Worm (Caenorhabditis elegans) whole organism, L1 larva: ENCODE data around the gene T09A12.1.

ENCODE experiments used
- C16A3.4 ChIP-seq: fragments of 150-350 bp; optimal IDR thresholded peaks from 2 replicates; lab custom pipeline; 2014; ENCODE audit warnings: missing biosample characterization, missing genetic modification characterization
- aha-1 ChIP-seq: fragments of 150-350 bp; optimal IDR thresholded peaks from 2 replicates; lab custom pipeline; 2014; ENCODE audit warnings: missing biosample characterization, missing genetic modification characterization
- aly-2 ChIP-seq: fragments of 150-350 bp; optimal IDR thresholded peaks from 2 replicates; lab custom pipeline; 2014; ENCODE audit warnings: missing biosample characterization, missing genetic modification characterization
- blmp-1 ChIP-seq: fragments of 150-350 bp; optimal IDR thresholded peaks from 2 replicates; lab custom pipeline; 2014; ENCODE audit warnings: missing biosample characterization, missing genetic modification characterization
- ceh-82 ChIP-seq, 3 experiments: fragments of 150-350 bp in 1 of 3; sonication (generic microtip) in 2 of 3; optimal IDR thresholded peaks; 2 replicates each; lab custom pipeline; 2014 to 2017; ENCODE audit warnings: missing biosample characterization in 3 of 3, missing genetic modification characterization in 3 of 3
- ceh-88 ChIP-seq: fragments of 200-800 bp; sonication (Bioruptor generic); IDR thresholded peaks from 2 replicates; pipeline ENCODE4 v1.3.6; 2022; ENCODE audit warnings: missing genetic modification characterization, missing compliant biosample characterization
- dpl-1 ChIP-seq, 3 experiments: fragments of 150-350 bp in 2 of 3; sonication (generic microtip) in 1 of 3; optimal IDR thresholded peaks; 2 replicates each; lab custom pipeline; 2014 to 2017; ENCODE audit warnings: missing biosample characterization in 3 of 3, missing genetic modification characterization in 3 of 3, missing genetic modification reagents in 3 of 3
- dsc-1 ChIP-seq: sonication (generic microtip); optimal IDR thresholded peaks from 2 replicates; lab custom pipeline; 2016; ENCODE audit warnings: mild to moderate bottlenecking, missing genetic modification characterization, missing compliant biosample characterization
- efl-1 ChIP-seq, 4 experiments: fragments of 150-350 bp; optimal IDR thresholded peaks in 3 of 4; peaks in 1 of 4; 1 replicate in 1 of 4; 2 replicates in 3 of 4; lab custom pipeline; 2014; ENCODE audit warnings: missing biosample characterization in 2 of 4, missing genetic modification characterization in 2 of 4, missing genetic modification reagents in 2 of 4
- egl-27 ChIP-seq, 2 experiments: fragments of 150-350 bp in 1 of 2; sonication (generic microtip); optimal IDR thresholded peaks; 3 replicates each; lab custom pipeline; 2017 to 2018; ENCODE audit warnings: missing biosample characterization in 2 of 2, missing genetic modification characterization in 2 of 2, missing genetic modification reagents in 2 of 2
- elt-2 ChIP-seq: sonication (generic microtip); optimal IDR thresholded peaks from 2 replicates; lab custom pipeline; 2016; ENCODE audit warnings: missing genetic modification characterization, mild to moderate bottlenecking, inconsistent platforms, missing compliant biosample characterization, missing genetic modification reagents
- elt-3 ChIP-seq, 6 experiments: fragments of 150-350 bp in 1 of 6; sonication (generic microtip); optimal IDR thresholded peaks; 2 replicates each; lab custom pipeline; 2017 to 2018; ENCODE audit warnings: missing biosample characterization in 6 of 6, missing genetic modification characterization in 6 of 6, inconsistent platforms in 1 of 6
- ets-5 ChIP-seq: fragments of 200-800 bp; sonication (Bioruptor generic); IDR thresholded peaks from 2 replicates; pipeline ENCODE4 v1.3.6; 2022; ENCODE audit warnings: missing genetic modification characterization, missing compliant biosample characterization
- fkh-4 ChIP-seq: sonication (generic microtip); optimal IDR thresholded peaks from 2 replicates; lab custom pipeline; 2016; ENCODE audit warnings: missing compliant biosample characterization, missing genetic modification characterization, borderline replicate concordance
- grh-1 ChIP-seq: fragments of 200-800 bp; sonication (Bioruptor generic); IDR thresholded peaks from 2 replicates; pipeline ENCODE4 v1.3.6; 2022; ENCODE audit warnings: missing genetic modification reagents, missing genetic modification characterization, missing compliant biosample characterization
- hlh-17 ChIP-seq: fragments of 200-800 bp; sonication (Bioruptor generic); optimal IDR thresholded peaks from 2 replicates; lab custom pipeline; 2018; ENCODE audit warnings: missing genetic modification characterization, mild to moderate bottlenecking, missing compliant biosample characterization, moderate library complexity, borderline replicate concordance
- hlh-4 ChIP-seq: sonication (generic microtip); optimal IDR thresholded peaks from 2 replicates; lab custom pipeline; 2016; ENCODE audit warnings: mild to moderate bottlenecking, missing genetic modification characterization, missing compliant biosample characterization
- irx-1 ChIP-seq: sonication (generic microtip); optimal IDR thresholded peaks from 2 replicates; lab custom pipeline; 2016; ENCODE audit warnings: missing genetic modification characterization, missing compliant biosample characterization
- isw-1 ChIP-seq: fragments of 200-800 bp; sonication (Bioruptor generic); IDR thresholded peaks from 2 replicates; pipeline ENCODE4 v1.3.6; 2022; ENCODE audit warnings: missing genetic modification characterization, missing compliant biosample characterization
- jun-1 ChIP-seq: fragments of 150-350 bp; optimal IDR thresholded peaks from 2 replicates; lab custom pipeline; 2014; ENCODE audit warnings: missing biosample characterization, missing genetic modification reagents, missing genetic modification characterization
- lin-14 ChIP-seq: fragments of 200-800 bp; sonication (Bioruptor generic); optimal IDR thresholded peaks from 2 replicates; lab custom pipeline; 2018; ENCODE audit warnings: mild to moderate bottlenecking, missing genetic modification characterization, moderate library complexity, missing compliant biosample characterization
- lin-15B ChIP-seq: fragments of 150-350 bp; sonication (generic microtip); optimal IDR thresholded peaks from 3 replicates; lab custom pipeline; 2014; ENCODE audit warnings: missing biosample characterization, missing genetic modification characterization
- lin-35 ChIP-seq, 2 experiments: fragments of 150-350 bp; optimal IDR thresholded peaks; 2 replicates each; lab custom pipeline; 2014; ENCODE audit warnings: missing biosample characterization in 2 of 2, missing genetic modification characterization in 2 of 2, missing genetic modification reagents in 2 of 2
- lir-3 ChIP-seq: sonication (generic microtip); optimal IDR thresholded peaks from 2 replicates; lab custom pipeline; 2016; ENCODE audit warnings: mild to moderate bottlenecking, missing genetic modification characterization, moderate library complexity, missing compliant biosample characterization; ENCODE audit not compliant: poor library complexity
- lsy-2 ChIP-seq, 2 experiments: fragments of 150-350 bp; optimal IDR thresholded peaks; 2 replicates each; lab custom pipeline; 2014; ENCODE audit warnings: missing biosample characterization in 2 of 2, missing genetic modification characterization in 2 of 2
- mab-9 ChIP-seq: fragments of 200-800 bp; sonication (Bioruptor generic); IDR thresholded peaks from 2 replicates; pipeline ENCODE4 v1.3.6; 2022; ENCODE audit warnings: missing genetic modification reagents, missing genetic modification characterization, missing compliant biosample characterization
- mep-1 ChIP-seq: fragments of 150-350 bp; optimal IDR thresholded peaks from 2 replicates; lab custom pipeline; 2014; ENCODE audit warnings: missing biosample characterization, missing genetic modification characterization
- nhr-20 ChIP-seq: sonication (generic microtip); optimal IDR thresholded peaks from 2 replicates; lab custom pipeline; 2016; ENCODE audit warnings: mild to moderate bottlenecking, missing genetic modification characterization, missing compliant biosample characterization
- nhr-28 ChIP-seq: fragments of 150-350 bp; optimal IDR thresholded peaks from 2 replicates; lab custom pipeline; 2014; ENCODE audit warnings: missing biosample characterization, missing genetic modification characterization
- nhr-47 ChIP-seq: sonication (generic microtip); optimal IDR thresholded peaks from 2 replicates; lab custom pipeline; 2016; ENCODE audit warnings: mild to moderate bottlenecking, missing genetic modification characterization, moderate library complexity, missing compliant biosample characterization
- nhr-71 ChIP-seq: sonication (generic microtip); optimal IDR thresholded peaks from 2 replicates; lab custom pipeline; 2016; ENCODE audit warnings: mild to moderate bottlenecking, missing genetic modification characterization, moderate library complexity, missing compliant biosample characterization
- nhr-76 ChIP-seq: sonication (generic microtip); optimal IDR thresholded peaks from 2 replicates; lab custom pipeline; 2017; ENCODE audit warnings: missing biosample characterization, missing genetic modification characterization
- nhr-84 ChIP-seq: sonication (generic microtip); optimal IDR thresholded peaks from 2 replicates; lab custom pipeline; 2017; ENCODE audit warnings: missing biosample characterization, missing genetic modification characterization
- nhr-85 ChIP-seq: sonication (generic microtip); peaks from one replicate; lab custom pipeline; 2016; ENCODE audit warnings: missing genetic modification characterization, inconsistent platforms, missing compliant biosample characterization
- nhr-90 ChIP-seq: sonication (generic microtip); optimal IDR thresholded peaks from 2 replicates; lab custom pipeline; 2016; ENCODE audit warnings: mild to moderate bottlenecking, missing genetic modification characterization, missing compliant biosample characterization; ENCODE audit not compliant: poor library complexity
- pag-3 ChIP-seq: sonication (generic microtip); optimal IDR thresholded peaks from 2 replicates; lab custom pipeline; 2017; ENCODE audit warnings: missing genetic modification characterization, mild to moderate bottlenecking, missing compliant biosample characterization, antibody characterized with exemption, borderline replicate concordance; ENCODE audit not compliant: insufficient read depth
- pax-3 ChIP-seq: fragments of 200-800 bp; sonication (Bioruptor generic); optimal IDR thresholded peaks from 2 replicates; lab custom pipeline; 2018; ENCODE audit warnings: mild to moderate bottlenecking, missing genetic modification characterization, moderate library complexity, missing compliant biosample characterization
- snu-23 ChIP-seq: sonication (generic microtip); optimal IDR thresholded peaks from 2 replicates; lab custom pipeline; 2016; ENCODE audit warnings: missing genetic modification characterization, missing compliant biosample characterization
- sptf-1 ChIP-seq: fragments of 150-350 bp; optimal IDR thresholded peaks from 2 replicates; lab custom pipeline; 2014; ENCODE audit warnings: missing biosample characterization, missing genetic modification characterization
- tbx-2 ChIP-seq: sonication (generic microtip); optimal IDR thresholded peaks from 2 replicates; lab custom pipeline; 2016; ENCODE audit warnings: missing genetic modification characterization, missing compliant biosample characterization
- tlp-1 ChIP-seq: fragments of 150-350 bp; optimal IDR thresholded peaks from 2 replicates; lab custom pipeline; 2014; ENCODE audit warnings: missing biosample characterization, missing genetic modification characterization
- unc-130 ChIP-seq: fragments of 150-350 bp; optimal IDR thresholded peaks from 2 replicates; lab custom pipeline; 2017; ENCODE audit warnings: missing biosample characterization, missing genetic modification characterization, inconsistent platforms
- unc-86 ChIP-seq: sonication (generic microtip); optimal IDR thresholded peaks from 2 replicates; lab custom pipeline; 2016; ENCODE audit warnings: missing genetic modification characterization, missing compliant biosample characterization
- unc-98 ChIP-seq: fragments of 200-800 bp; sonication (Bioruptor generic); IDR thresholded peaks from 2 replicates; pipeline ENCODE4 v1.3.6; 2022; ENCODE audit warnings: missing genetic modification characterization, missing compliant biosample characterization
- zag-1 ChIP-seq: fragments of 150-350 bp; optimal IDR thresholded peaks from 2 replicates; lab custom pipeline; 2014; ENCODE audit warnings: missing biosample characterization, missing genetic modification characterization
- zip-4 ChIP-seq: fragments of 200-800 bp; sonication (Bioruptor generic); optimal IDR thresholded peaks from 2 replicates; lab custom pipeline; 2018; ENCODE audit warnings: mild to moderate bottlenecking, missing genetic modification characterization, moderate library complexity, missing compliant biosample characterization
- ztf-4 ChIP-seq: fragments of 150-350 bp; optimal IDR thresholded peaks from 2 replicates; lab custom pipeline; 2014; ENCODE audit warnings: missing biosample characterization, missing genetic modification characterization

The T09A12.1 gene

ce11 chrIV:8221946-8222345, 22.3 kb upstream of the T09A12.1 start, which contains the start of gene gpx-6:
gpx-6 (plus strand) TSS chrIV:8222202.
- TF ChIP-seq C16A3.4 (tag; lab: Kevin White, UChicago) (peak; percentile 11), nhr-20 (peak; percentile 32), nhr-85 (peak; percentile 55), nhr-47 (no peak), blmp-1 (tag; lab: Kevin White, UChicago) (peak; percentile 19), lsy-2 (tag; optimal IDR thresholded peaks at IDR 0.05; lab: Kevin White, UChicago) (peak in 1 of 2 experiments; percentile 3), unc-86 (tag; lab: Kevin White, UChicago) (no peak), unc-130 (tag; lab: Kevin White, UChicago) (no peak), unc-98 (GFP tag; lab: Robert Waterston, UW) (no peak)

DNA sequence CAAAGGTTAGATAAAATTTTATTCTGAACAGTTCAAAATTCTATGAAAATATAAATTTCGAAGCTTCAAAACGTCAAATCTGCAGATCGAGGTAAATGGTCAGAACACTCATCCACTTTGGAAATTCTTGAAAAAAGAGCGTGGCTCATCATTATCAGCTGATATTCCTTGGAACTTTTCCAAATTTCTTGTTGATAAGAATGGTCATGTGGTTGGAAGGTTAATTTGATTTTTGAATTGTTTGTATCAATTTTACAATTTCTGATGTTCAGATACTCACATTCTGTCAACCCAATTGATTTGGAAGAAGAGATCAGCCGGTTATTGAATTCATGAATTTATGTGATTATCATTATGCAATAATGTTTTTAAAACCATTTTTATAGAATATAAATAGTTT, 21.2 kb upstream of the T09A12.1 start:
- TF ChIP-seq elt-2 (peak; percentile 59), hlh-17 (no peak)

- peak; percentile 58 for TF ChIP-seq elt-2
- no peak for TF ChIP-seq grh-1
- no peak for TF ChIP-seq zip-4
- TF ChIP-seq pag-3 (tag; lab: Kevin White, UChicago), result no peak
- TF ChIP-seq nhr-76 (tag; lab: Kevin White, UChicago), result no peak
- TF ChIP-seq isw-1, result no peak
- TF ChIP-seq ets-5 (GFP tag; lab: Robert Waterston, UW), result no peak
- no peak for TF ChIP-seq unc-130 (tag; lab: Kevin White, UChicago)
- TF ChIP-seq lin-35 (GFP tag; optimal IDR thresholded peaks at IDR 0.05; lab: Kevin White, UChicago), result peak in 1 of 2 experiments; percentile 31
- TF ChIP-seq nhr-47, result no peak
- peak in 1 of 3 experiments; percentile 11 for TF ChIP-seq dpl-1 (GFP tag; optimal IDR thresholded peaks at IDR 0.05; lab: Kevin White, UChicago)
- no peak for TF ChIP-seq nhr-28 (tag; lab: Kevin White, UChicago)
- peak; percentile 14 for TF ChIP-seq mep-1
- no peak for TF ChIP-seq aly-2 (tag; lab: Kevin White, UChicago)
- TF ChIP-seq zag-1 (tag; lab: Kevin White, UChicago), result no peak
- TF ChIP-seq nhr-84 (tag; lab: Kevin White, UChicago), result no peak
- no peak for TF ChIP-seq nhr-90
- TF ChIP-seq tbx-2, result no peak
- TF ChIP-seq lsy-2 (tag; optimal IDR thresholded peaks at IDR 0.05; lab: Kevin White, UChicago), result peak in 1 of 2 experiments; percentile 37
- TF ChIP-seq nhr-71, result peak; percentile 36
- TF ChIP-seq egl-27 (tag; optimal IDR thresholded peaks at IDR 0.05; lab: Kevin White, UChicago), result no peak
- no peak for TF ChIP-seq irx-1 (tag; lab: Kevin White, UChicago)
- no peak for TF ChIP-seq sptf-1
- TF ChIP-seq mab-9, result no peak
- TF ChIP-seq dsc-1 (tag; lab: Kevin White, UChicago), result no peak
- TF ChIP-seq ztf-4 (tag; lab: Kevin White, UChicago), result no peak
- peak in 1 of 2 experiments; percentile 9 for TF ChIP-seq efl-1 (optimal IDR thresholded peaks at IDR 0.05; lab: Kevin White, UChicago)
- no peak for TF ChIP-seq efl-1 (GFP tag; optimal IDR thresholded peaks at IDR 0.05 in 1 of 2; lab: Kevin White, UChicago)
- no peak for TF ChIP-seq aha-1 (tag; lab: Kevin White, UChicago)
- no peak for TF ChIP-seq ceh-82 (tag; optimal IDR thresholded peaks at IDR 0.05; lab: Kevin White, UChicago)
- TF ChIP-seq lir-3, result no peak
- no peak for TF ChIP-seq jun-1
- no peak for TF ChIP-seq elt-3 (tag; optimal IDR thresholded peaks at IDR 0.05; lab: Kevin White, UChicago)
- TF ChIP-seq tlp-1 (tag; lab: Kevin White, UChicago), result no peak
- peak; percentile 40 for TF ChIP-seq nhr-20
- TF ChIP-seq lin-15B (tag; lab: Kevin White, UChicago), result no peak
- peak; percentile 31 for TF ChIP-seq lin-14 (GFP tag; lab: Kevin White, UChicago)
- TF ChIP-seq fkh-4 (tag; lab: Kevin White, UChicago), result no peak
- TF ChIP-seq hlh-17, result no peak
- TF ChIP-seq pax-3 (tag; lab: Kevin White, UChicago), result no peak
- TF ChIP-seq hlh-4 (tag; lab: Kevin White, UChicago), result no peak
- no peak for TF ChIP-seq ceh-88 (GFP tag; lab: Robert Waterston, UW)
- no peak for TF ChIP-seq snu-23 (GFP tag; lab: Kevin White, UChicago)
Observed at ce11 chrIV:8225357-8225756, 18.9 kb upstream of the T09A12.1 start, which contains the start of gene serp-1.2. serp-1.2 (plus strand) TSS chrIV:8225674.
